Fruit fly (Drosophila melanogaster) whole organism, pupa: ENCODE measurements around the gene Taf10.

ENCODE experiments used
- CG10348 ChIP-seq: fragments of 200-800 bp; sonication (Bioruptor generic); IDR thresholded peaks from 2 replicates; pipeline ENCODE4 v1.3.6; 2022; ENCODE audit warnings: missing biosample characterization, missing genetic modification characterization
- CG13204 ChIP-seq: fragments of 200-800 bp; sonication (Bioruptor generic); optimal IDR thresholded peaks from 2 replicates; lab custom pipeline; 2018; ENCODE audit warnings: missing biosample characterization, mild to moderate bottlenecking, missing genetic modification characterization, moderate library complexity
- CG14655 ChIP-seq: fragments of 200-800 bp; sonication (Bioruptor generic); optimal IDR thresholded peaks from 3 replicates; lab custom pipeline; 2017; ENCODE audit warnings: mild to moderate bottlenecking, missing biosample characterization, missing genetic modification reagents, missing genetic modification characterization
- CG17806 ChIP-seq: fragments of 200-800 bp; sonication (Bioruptor generic); optimal IDR thresholded peaks from 2 replicates; lab custom pipeline; 2018; ENCODE audit warnings: missing biosample characterization, mild to moderate bottlenecking, missing genetic modification characterization, moderate library complexity
- CG32121 ChIP-seq: fragments of 200-800 bp; sonication (Bioruptor generic); IDR thresholded peaks from 2 replicates; pipeline ENCODE4 v1.3.6; 2022; ENCODE audit warnings: missing biosample characterization, missing genetic modification characterization
- CG34367 ChIP-seq: fragments of 200-800 bp; sonication (Bioruptor generic); optimal IDR thresholded peaks from 2 replicates; lab custom pipeline; 2018; ENCODE audit warnings: missing biosample characterization, mild to moderate bottlenecking, missing genetic modification characterization
- CG4496 ChIP-seq: fragments of 200-800 bp; sonication (Bioruptor generic); IDR thresholded peaks from 3 replicates; pipeline ENCODE4 v1.3.6; 2022; ENCODE audit warnings: missing biosample characterization, missing genetic modification characterization
- CG8159 ChIP-seq: fragments of 200-800 bp; sonication (Bioruptor generic); optimal IDR thresholded peaks from 3 replicates; lab custom pipeline; 2018; ENCODE audit warnings: missing biosample characterization, mild to moderate bottlenecking, missing genetic modification characterization, moderate library complexity
- CG8301 ChIP-seq: fragments of 200-800 bp; sonication (Bioruptor generic); optimal IDR thresholded peaks from 2 replicates; lab custom pipeline; 2018; ENCODE audit warnings: missing biosample characterization, mild to moderate bottlenecking, missing genetic modification characterization
- CG9948 ChIP-seq: fragments of 200-800 bp; sonication (Bioruptor generic); optimal IDR thresholded peaks from 2 replicates; lab custom pipeline; 2018; ENCODE audit warnings: missing biosample characterization, mild to moderate bottlenecking, missing genetic modification characterization, moderate library complexity
- D1 ChIP-seq: fragments of 200-800 bp; sonication (Bioruptor generic); optimal IDR thresholded peaks from 2 replicates; lab custom pipeline; 2018; ENCODE audit warnings: missing biosample characterization, mild to moderate bottlenecking, missing genetic modification characterization, moderate library complexity
- Ets98B ChIP-seq: fragments of 200-800 bp; sonication (Bioruptor generic); IDR thresholded peaks from 2 replicates; pipeline ENCODE4 v1.3.6; 2022; ENCODE audit warnings: missing biosample characterization, missing genetic modification characterization
- Pif1A ChIP-seq: fragments of 200-800 bp; sonication (Bioruptor generic); optimal IDR thresholded peaks from 3 replicates; lab custom pipeline; 2016; ENCODE audit warnings: missing biosample characterization, missing genetic modification characterization
- Pif1B ChIP-seq: fragments of 200-800 bp; sonication (Bioruptor generic); optimal IDR thresholded peaks from 3 replicates; lab custom pipeline; 2016; ENCODE audit warnings: missing biosample characterization, missing genetic modification characterization
- Snoo ChIP-seq: fragments of 200-800 bp; sonication (Bioruptor generic); optimal IDR thresholded peaks from 3 replicates; lab custom pipeline; 2017; ENCODE audit warnings: missing biosample characterization, mild to moderate bottlenecking, missing genetic modification characterization, inconsistent platforms
- fd96Ca ChIP-seq: fragments of 200-800 bp; sonication (Bioruptor generic); IDR thresholded peaks from 3 replicates; pipeline ENCODE4 v1.3.6; 2022; ENCODE audit warnings: missing biosample characterization, missing genetic modification characterization
- gl ChIP-seq: fragments of 200-800 bp; sonication (Bioruptor generic); optimal IDR thresholded peaks from 2 replicates; lab custom pipeline; 2018; ENCODE audit warnings: missing biosample characterization, mild to moderate bottlenecking, missing genetic modification characterization
- rn ChIP-seq: fragments of 200-800 bp; sonication (Bioruptor generic); IDR thresholded peaks from 2 replicates; pipeline ENCODE4 v1.3.6; 2022; ENCODE audit warnings: missing biosample characterization, missing genetic modification characterization

Gene Taf10

DNA sequence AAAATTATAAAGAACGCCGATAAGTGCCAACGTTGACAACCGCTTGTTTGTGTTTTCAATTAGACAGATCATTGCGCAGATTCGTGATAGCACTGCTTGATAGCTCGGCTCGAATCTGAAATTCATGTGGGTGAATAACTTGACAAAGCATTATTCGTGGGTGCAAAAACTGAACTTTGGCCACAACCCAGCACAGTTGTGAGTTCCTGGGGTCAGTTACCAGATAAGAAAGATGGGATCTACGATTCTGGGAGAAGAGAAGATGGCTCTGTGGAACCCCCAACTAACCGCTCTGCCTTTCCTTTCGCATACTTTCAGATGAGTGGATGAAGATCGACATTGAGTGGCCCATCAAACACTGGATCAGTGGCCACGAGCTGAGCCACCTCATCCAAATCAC, 43.1 kb downstream of the Taf10 start:
- TF ChIP-seq CG8159 (tag; lab: Kevin White, UChicago) (no peak), rn (GFP tag; lab: Robert Waterston, UW) (no peak), CG34367 (tag; lab: Kevin White, UChicago) (no peak)

DNA sequence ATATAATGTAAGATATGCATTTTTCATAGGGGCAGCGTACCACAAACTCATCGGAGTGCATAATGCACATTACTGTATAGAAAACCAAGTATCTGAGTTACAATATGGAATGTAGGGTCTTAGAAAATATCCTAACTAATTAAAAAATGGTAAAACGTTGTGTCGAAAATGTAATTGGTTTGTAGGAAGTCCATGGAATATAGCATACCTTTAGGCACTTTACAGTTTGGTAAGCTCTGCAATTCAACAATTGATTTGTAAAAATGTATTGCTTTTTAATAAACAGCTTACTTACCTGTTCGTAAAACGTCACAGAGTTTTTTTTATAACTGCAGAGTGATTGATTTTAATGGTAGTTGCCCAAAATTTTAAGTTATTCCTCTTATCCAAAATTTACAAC, 44.4 kb downstream of the Taf10 start, which contains the start of gene CG2964:
Gene CG2964, plus strand, starts transcription at position 301 of the 400 bp plus-strand sequence.
- no peak for TF ChIP-seq gl (tag; lab: Kevin White, UChicago)
- TF ChIP-seq CG9948 (tag; lab: Kevin White, UChicago): no peak
- no peak for TF ChIP-seq CG10348
- TF ChIP-seq Ets98B (GFP tag; lab: Robert Waterston, UW): no peak
- no peak for TF ChIP-seq Pif1A (GFP tag; lab: Kevin White, UChicago)
- no peak for TF ChIP-seq fd96Ca (GFP tag; lab: Robert Waterston, UW)
- no peak for TF ChIP-seq CG13204 (GFP tag; lab: Kevin White, UChicago)
- no peak for TF ChIP-seq CG4496 (GFP tag; lab: Robert Waterston, UW)
- no peak for TF ChIP-seq rn (GFP tag; lab: Robert Waterston, UW)
- no peak for TF ChIP-seq CG32121 (GFP tag; lab: Robert Waterston, UW)
- no peak for TF ChIP-seq Pif1B (GFP tag; lab: Kevin White, UChicago)
- no peak for TF ChIP-seq CG17806 (tag; lab: Kevin White, UChicago)
- no peak for TF ChIP-seq CG8301
- TF ChIP-seq Snoo: no peak
- no peak for TF ChIP-seq CG34367 (tag; lab: Kevin White, UChicago)
- TF ChIP-seq D1 (tag; lab: Kevin White, UChicago): no peak
- no peak for TF ChIP-seq CG8159 (tag; lab: Kevin White, UChicago)
- TF ChIP-seq CG14655: no peak
- TF ChIP-seq, all 21 proteins: peak for 0

DNA sequence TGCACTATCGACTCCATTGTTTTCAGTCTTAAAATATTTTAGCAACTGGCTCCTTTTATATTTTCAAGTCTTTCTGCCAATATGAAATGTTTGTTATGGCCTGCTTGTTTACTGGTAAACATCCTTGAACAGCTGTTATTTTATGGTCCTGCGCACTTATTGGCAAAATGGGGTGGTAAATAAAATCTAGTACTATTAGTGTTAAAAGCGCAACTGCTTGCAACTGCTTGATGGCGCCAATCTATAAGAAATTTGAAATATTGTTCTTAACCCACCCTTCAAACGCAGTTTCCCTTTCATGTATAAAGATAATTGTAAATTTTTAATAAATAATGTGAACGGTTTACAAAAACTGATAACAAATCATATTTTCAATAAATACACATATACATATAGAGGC, 48.0 kb downstream of the Taf10 start, which contains the start of gene G6P:
Gene G6P, minus strand, starts transcription at position 88 of the 400 bp plus-strand sequence.
- TF ChIP-seq CG4496 (GFP tag; lab: Robert Waterston, UW) (no peak), CG13204 (GFP tag; lab: Kevin White, UChicago) (no peak), Pif1A (GFP tag; lab: Kevin White, UChicago) (no peak), CG32121 (GFP tag; lab: Robert Waterston, UW) (no peak), CG17806 (tag; lab: Kevin White, UChicago) (no peak), Ets98B (GFP tag; lab: Robert Waterston, UW) (no peak)
